Fruit fly (Drosophila melanogaster) whole organism, pupa: ENCODE data around the gene CG8952.

Experiments
- CG12605 ChIP-seq: fragments of 200-800 bp; sonication (Bioruptor generic); IDR thresholded peaks from 2 replicates; pipeline ENCODE4 v1.3.6; 2022; ENCODE audit warnings: missing biosample characterization, missing genetic modification characterization
- CG4496 ChIP-seq: fragments of 200-800 bp; sonication (Bioruptor generic); IDR thresholded peaks from 3 replicates; pipeline ENCODE4 v1.3.6; 2022; ENCODE audit warnings: missing biosample characterization, missing genetic modification characterization
- CG8301 ChIP-seq: fragments of 200-800 bp; sonication (Bioruptor generic); optimal IDR thresholded peaks from 2 replicates; lab custom pipeline; 2018; ENCODE audit warnings: missing biosample characterization, mild to moderate bottlenecking, missing genetic modification characterization
- EcR ChIP-seq: fragments of 200-800 bp; sonication (Bioruptor generic); optimal IDR thresholded peaks from 3 replicates; lab custom pipeline; 2019; ENCODE audit warnings: missing biosample characterization, missing genetic modification characterization, mild to moderate bottlenecking, moderate library complexity, missing genetic modification reagents

- TF ChIP-seq CG4496 (GFP tag; lab: Robert Waterston, UW), result no peak
- no peak for TF ChIP-seq CG12605 (GFP tag; lab: Robert Waterston, UW)
- TF ChIP-seq CG8301, result no peak
- TF ChIP-seq EcR (GFP tag; lab: Kevin White, UChicago), result no peak
Observed at dm6 chrX:15772663-15773062, 6.4 kb upstream of the CG8952 start, which contains the start of gene CG43672.
